Fruit fly (Drosophila melanogaster) whole organism, embryonic: Measurements from ENCODE around the gene CG5828.

Source experiments
- B-H1 ChIP-seq: fragments of 200-800 bp; sonication (Bioruptor generic); IDR thresholded peaks from 3 replicates; pipeline ENCODE4 v1.3.6; 2022; ENCODE audit warnings: missing biosample characterization, missing genetic modification characterization
- CG10366 ChIP-seq: fragments of 200-800 bp; sonication (Bioruptor generic); IDR thresholded peaks from 2 replicates; pipeline ENCODE4 v1.3.6; 2022; ENCODE audit warnings: missing biosample characterization, missing genetic modification characterization
- CG10462 ChIP-seq: fragments of 200-800 bp; sonication (Bioruptor generic); optimal IDR thresholded peaks from 2 replicates; lab custom pipeline; 2016; ENCODE audit warnings: missing biosample characterization, missing genetic modification characterization
- CG11456 ChIP-seq: fragments of 200-800 bp; sonication (Bioruptor generic); IDR thresholded peaks from 3 replicates; pipeline ENCODE4 v1.3.6; 2022; ENCODE audit warnings: missing biosample characterization, missing genetic modification characterization
- CG13775 ChIP-seq: fragments of 200-800 bp; sonication (Bioruptor generic); optimal IDR thresholded peaks from 3 replicates; lab custom pipeline; 2017; ENCODE audit warnings: missing biosample characterization, mild to moderate bottlenecking, missing genetic modification characterization
- CG14014 ChIP-seq: fragments of 200-800 bp; sonication (Bioruptor generic); IDR thresholded peaks from 2 replicates; pipeline ENCODE4 v1.3.6; 2022; ENCODE audit warnings: missing biosample characterization, missing genetic modification characterization
- CG14050 ChIP-seq: fragments of 200-800 bp; sonication (Bioruptor generic); IDR thresholded peaks from 3 replicates; pipeline ENCODE4 v1.3.6; 2022; ENCODE audit warnings: missing biosample characterization, missing genetic modification characterization
- CG17361 ChIP-seq: fragments of 200-800 bp; sonication (Bioruptor generic); IDR thresholded peaks from 3 replicates; pipeline ENCODE4 v1.3.6; 2022; ENCODE audit warnings: missing biosample characterization, missing genetic modification characterization
- CG2120 ChIP-seq: fragments of 200-800 bp; sonication (Bioruptor generic); optimal IDR thresholded peaks from 3 replicates; lab custom pipeline; 2016; ENCODE audit warnings: missing biosample characterization, missing genetic modification characterization
- CG2202 ChIP-seq: fragments of 200-800 bp; sonication (Bioruptor generic); optimal IDR thresholded peaks from 2 replicates; lab custom pipeline; 2018; ENCODE audit warnings: missing biosample characterization, mild to moderate bottlenecking, missing genetic modification characterization
- CG33557 ChIP-seq: fragments of 200-800 bp; sonication (Bioruptor generic); optimal IDR thresholded peaks from 2 replicates; lab custom pipeline; 2019; ENCODE audit warnings: missing biosample characterization, mild to moderate bottlenecking, missing genetic modification characterization, moderate library complexity
- CG4404 ChIP-seq: fragments of 200-800 bp; sonication (Bioruptor generic); IDR thresholded peaks from 2 replicates; pipeline ENCODE4 v1.3.6; 2022; ENCODE audit warnings: missing biosample characterization, missing genetic modification characterization
- CG4854 ChIP-seq: fragments of 200-800 bp; sonication (Bioruptor generic); optimal IDR thresholded peaks from 2 replicates; lab custom pipeline; 2016; ENCODE audit warnings: missing biosample characterization, missing genetic modification characterization, inconsistent platforms
- CG7271 ChIP-seq: fragments of 200-800 bp; sonication (Bioruptor generic); optimal IDR thresholded peaks from 2 replicates; lab custom pipeline; 2018; ENCODE audit warnings: missing biosample characterization, mild to moderate bottlenecking, missing genetic modification characterization, moderate library complexity
- CG7357 ChIP-seq: fragments of 200-800 bp; sonication (Bioruptor generic); IDR thresholded peaks from 3 replicates; pipeline ENCODE4 v1.3.6; 2022; ENCODE audit warnings: missing biosample characterization, missing genetic modification characterization
- CG7963 ChIP-seq: fragments of 200-800 bp; sonication (Bioruptor generic); IDR thresholded peaks from 3 replicates; pipeline ENCODE4 v1.3.6; 2022; ENCODE audit warnings: missing biosample characterization, missing genetic modification characterization; ENCODE audit not compliant: partially characterized antibody
- CG8478 ChIP-seq: fragments of >200 bp; optimal IDR thresholded peaks from 2 replicates; lab custom pipeline; 2018
- CG9932 ChIP-seq: fragments of 200-800 bp; sonication (Bioruptor generic); IDR thresholded peaks from 2 replicates; pipeline ENCODE4 v1.3.6; 2022; ENCODE audit warnings: missing biosample characterization, missing genetic modification characterization
- D ChIP-seq, 2 experiments: fragments of 200-800 bp in 1 of 2; fragments of >200 bp in 1 of 2; sonication (Bioruptor generic) in 1 of 2; optimal IDR thresholded peaks; 2 replicates in 1 of 2; 3 replicates in 1 of 2; lab custom pipeline; 2017; ENCODE audit warnings: mild to moderate bottlenecking in 1 of 2, missing biosample characterization in 1 of 2, missing genetic modification characterization in 1 of 2, missing genetic modification reagents in 1 of 2
- Dll ChIP-seq: fragments of 200-800 bp; sonication (Bioruptor generic); IDR thresholded peaks from 4 replicates; pipeline ENCODE4 v1.3.6; 2022; ENCODE audit warnings: missing biosample characterization, missing genetic modification characterization; ENCODE audit not compliant: partially characterized antibody
- Ets65A ChIP-seq: fragments of 200-800 bp; sonication (Bioruptor generic); peaks from one replicate; lab custom pipeline; 2016; ENCODE audit warnings: missing biosample characterization, missing genetic modification characterization
- Fer2 ChIP-seq: fragments of 200-800 bp; sonication (Bioruptor generic); optimal IDR thresholded peaks from 2 replicates; lab custom pipeline; 2018; ENCODE audit warnings: missing biosample characterization, mild to moderate bottlenecking, missing genetic modification characterization, moderate library complexity
- Fer3 ChIP-seq: fragments of 200-800 bp; sonication (Bioruptor generic); optimal IDR thresholded peaks from 2 replicates; lab custom pipeline; 2018; ENCODE audit warnings: missing biosample characterization, mild to moderate bottlenecking, missing genetic modification characterization, moderate library complexity
- HLH4C ChIP-seq: fragments of 200-800 bp; sonication (Bioruptor generic); IDR thresholded peaks from 3 replicates; pipeline ENCODE4 v1.3.6; 2022; ENCODE audit warnings: missing biosample characterization, missing genetic modification characterization; ENCODE audit not compliant: partially characterized antibody
- HLH54F ChIP-seq: fragments of 200-800 bp; sonication (Bioruptor generic); optimal IDR thresholded peaks from 3 replicates; lab custom pipeline; 2016; ENCODE audit warnings: missing biosample characterization, missing genetic modification characterization
- Mad ChIP-seq: fragments of 200-800 bp; sonication (Bioruptor generic); optimal IDR thresholded peaks from 2 replicates; lab custom pipeline; 2016; ENCODE audit warnings: missing biosample characterization, missing genetic modification characterization
- Nf-YB ChIP-seq: fragments of 200-800 bp; sonication (Bioruptor generic); optimal IDR thresholded peaks from 3 replicates; lab custom pipeline; 2019; ENCODE audit warnings: missing biosample characterization, mild to moderate bottlenecking, missing genetic modification characterization, moderate library complexity
- Rx ChIP-seq: fragments of 200-800 bp; sonication (Bioruptor generic); IDR thresholded peaks from 2 replicates; pipeline ENCODE4 v1.3.6; 2022; ENCODE audit warnings: missing biosample characterization, missing genetic modification characterization
- Scr ChIP-seq: fragments of 200-800 bp; sonication (Bioruptor generic); IDR thresholded peaks from 2 replicates; pipeline ENCODE4 v1.3.6; 2022; ENCODE audit warnings: missing biosample characterization, missing genetic modification characterization; ENCODE audit not compliant: partially characterized antibody
- Ssrp ChIP-seq: fragments of 200-800 bp; sonication (Bioruptor generic); optimal IDR thresholded peaks from 2 replicates; lab custom pipeline; 2018; ENCODE audit warnings: missing biosample characterization, mild to moderate bottlenecking, missing genetic modification characterization, moderate library complexity
- gcm ChIP-seq: fragments of 200-800 bp; sonication (Bioruptor generic); optimal IDR thresholded peaks from 2 replicates; lab custom pipeline; 2019; ENCODE audit warnings: missing biosample characterization, mild to moderate bottlenecking, missing genetic modification characterization, moderate library complexity
- hth ChIP-seq: fragments of >200 bp; optimal IDR thresholded peaks from 2 replicates; lab custom pipeline; 2017; ENCODE audit warnings: inconsistent platforms
- jigr1 ChIP-seq: fragments of 200-800 bp; sonication (Bioruptor generic); IDR thresholded peaks from 3 replicates; pipeline ENCODE4 v1.3.6; 2022; ENCODE audit warnings: missing biosample characterization, missing genetic modification characterization
- knrl ChIP-seq: fragments of 200-800 bp; sonication (Bioruptor generic); IDR thresholded peaks from 3 replicates; pipeline ENCODE4 v1.3.6; 2022; ENCODE audit warnings: missing biosample characterization, missing genetic modification characterization; ENCODE audit not compliant: partially characterized antibody
- lilli ChIP-seq: fragments of 200-800 bp; sonication (Bioruptor generic); optimal IDR thresholded peaks from 3 replicates; lab custom pipeline; 2016; ENCODE audit warnings: missing biosample characterization, missing genetic modification characterization
- mam ChIP-seq: fragments of 200-800 bp; sonication (Bioruptor generic); optimal IDR thresholded peaks from 3 replicates; lab custom pipeline; 2016; ENCODE audit warnings: missing biosample characterization, missing genetic modification characterization
- pb ChIP-seq: fragments of 200-800 bp; sonication (Bioruptor generic); optimal IDR thresholded peaks from 3 replicates; lab custom pipeline; 2016; ENCODE audit warnings: missing biosample characterization, missing genetic modification characterization
- prd ChIP-seq, 3 experiments: fragments of >200 bp in 2 of 3; fragments of 200-800 bp in 1 of 3; sonication (Bioruptor generic) in 1 of 3; optimal IDR thresholded peaks in 2 of 3; IDR thresholded peaks in 1 of 3; 2 replicates in 2 of 3; 3 replicates in 1 of 3; pipeline versions ENCODE4 v1.3.6 to Lab custom; 2017 to 2022; ENCODE audit warnings: missing biosample characterization in 1 of 3, missing genetic modification characterization in 1 of 3
- ranshi ChIP-seq: fragments of 200-800 bp; sonication (Bioruptor generic); IDR thresholded peaks from 2 replicates; pipeline ENCODE4 v1.3.6; 2022; ENCODE audit warnings: missing biosample characterization, missing genetic modification characterization
- row ChIP-seq: fragments of 200-800 bp; sonication (Bioruptor generic); IDR thresholded peaks from 3 replicates; pipeline ENCODE4 v1.3.6; 2022; ENCODE audit warnings: missing biosample characterization, missing genetic modification characterization
- run ChIP-seq: fragments of 200-800 bp; sonication (Bioruptor generic); optimal IDR thresholded peaks from 3 replicates; lab custom pipeline; 2018; ENCODE audit warnings: missing biosample characterization, mild to moderate bottlenecking, missing genetic modification characterization
- sens-2 ChIP-seq: fragments of 200-800 bp; sonication (Bioruptor generic); IDR thresholded peaks from 2 replicates; pipeline ENCODE4 v1.3.6; 2022; ENCODE audit warnings: missing biosample characterization, missing genetic modification characterization
- so ChIP-seq: fragments of 200-800 bp; sonication (Bioruptor generic); IDR thresholded peaks from 3 replicates; pipeline ENCODE4 v1.3.6; 2022; ENCODE audit warnings: missing biosample characterization, missing genetic modification characterization
- sqz ChIP-seq: fragments of 200-800 bp; sonication (Bioruptor generic); optimal IDR thresholded peaks from 3 replicates; lab custom pipeline; 2018; ENCODE audit warnings: missing biosample characterization, mild to moderate bottlenecking, missing genetic modification characterization
- tgo ChIP-seq: fragments of 200-800 bp; sonication (Bioruptor generic); IDR thresholded peaks from 3 replicates; pipeline ENCODE4 v1.3.6; 2022; ENCODE audit warnings: missing biosample characterization, missing genetic modification characterization
- tna ChIP-seq: fragments of 200-800 bp; sonication (Bioruptor generic); IDR thresholded peaks from 2 replicates; pipeline ENCODE4 v1.3.6; 2022; ENCODE audit warnings: missing biosample characterization, missing genetic modification characterization; ENCODE audit not compliant: partially characterized antibody
- trh ChIP-seq: fragments of 200-800 bp; sonication (Bioruptor generic); optimal IDR thresholded peaks from 2 replicates; lab custom pipeline; 2016; ENCODE audit warnings: missing biosample characterization, missing genetic modification characterization
- tup ChIP-seq: fragments of 200-800 bp; sonication (Bioruptor generic); optimal IDR thresholded peaks from 2 replicates; lab custom pipeline; 2016; ENCODE audit warnings: missing biosample characterization, mild to moderate bottlenecking, missing genetic modification characterization, moderate library complexity
- vnd ChIP-seq: fragments of 200-800 bp; sonication (Bioruptor generic); IDR thresholded peaks from 3 replicates; pipeline ENCODE4 v1.3.6; 2022; ENCODE audit warnings: missing biosample characterization, missing genetic modification characterization; ENCODE audit not compliant: partially characterized antibody

CG5828 gene

dm6 chr2L:5086905-5087522 lies 6.8 kb upstream of the CG5828 start (continued):
- TF ChIP-seq Ssrp (peak; percentile 73), row (GFP tag; lab: Robert Waterston, UW) (peak; percentile 69), lilli (GFP tag; lab: Kevin White, UChicago) (peak; percentile 78), CG9932 (GFP tag; lab: Robert Waterston, UW) (peak; percentile 47), sens-2 (GFP tag; lab: Robert Waterston, UW) (no peak), CG13775 (GFP tag; lab: Kevin White, UChicago) (peak; percentile 72), CG2120 (peak; percentile 70), pb (GFP tag; lab: Kevin White, UChicago) (peak; percentile 68), CG11456 (GFP tag; lab: Robert Waterston, UW) (0 out of 3 replicates have a peak, but pooled peaks have one; percentile 7), HLH54F (GFP tag; lab: Kevin White, UChicago) (peak; percentile 58), CG17361 (GFP tag; lab: Robert Waterston, UW) (peak; percentile 89), Fer3 (peak; percentile 71), knrl (no peak), CG4404 (GFP tag; lab: Robert Waterston, UW) (no peak), sqz (peak; percentile 60), Nf-YB (GFP tag; lab: Kevin White, UChicago) (peak; percentile 66), prd (optimal IDR thresholded peaks at IDR 0.05; lab: Kevin White, UChicago) (no peak), prd (GFP tag; IDR thresholded peaks at IDR 0.05; lab: Robert Waterston, UW) (peak; percentile 65), CG7963 (GFP tag; lab: Robert Waterston, UW) (no peak), trh (GFP tag; lab: Kevin White, UChicago) (peak; percentile 51), vnd (no peak), mam (GFP tag; lab: Kevin White, UChicago) (peak; percentile 59), HLH4C (GFP tag; lab: Robert Waterston, UW) (no peak), gcm (peak; percentile 83), CG7271 (tag; lab: Kevin White, UChicago) (no peak), jigr1 (no peak), CG33557 (GFP tag; lab: Kevin White, UChicago) (peak; percentile 49), CG10366 (GFP tag; lab: Robert Waterston, UW) (peak; percentile 36; the same call in 1 of the 2 replicates), tgo (GFP tag; lab: Robert Waterston, UW) (peak; percentile 39; the same call in 1 of the 3 replicates), CG10462 (GFP tag; lab: Kevin White, UChicago) (peak; percentile 41), CG2202 (tag; lab: Kevin White, UChicago) (peak; percentile 18), tup (GFP tag; lab: Kevin White, UChicago) (peak; percentile 15), CG14050 (GFP tag; lab: Robert Waterston, UW) (peak; percentile 26; the same call in 1 of the 3 replicates), CG4854 (GFP tag; lab: Kevin White, UChicago) (peak; percentile 68), ranshi (GFP tag; lab: Robert Waterston, UW) (peak; percentile 46; the same call in 1 of the 2 replicates), Rx (GFP tag; lab: Robert Waterston, UW) (peak; percentile 62), run (peak; percentile 67), so (0 out of 3 replicates have a peak, but pooled peaks have one; percentile 59), hth (lab: Kevin White, UChicago) (no peak)

dm6 chr2L:5088649-5089270 lies 5.0 kb upstream of the CG5828 start:
- 0 out of 4 replicates have a peak, but pooled peaks have one; percentile 41 for TF ChIP-seq Dll
- TF ChIP-seq CG7963 (GFP tag; lab: Robert Waterston, UW), result peak; percentile 73; the same call in 1 of the 3 replicates
- no peak for TF ChIP-seq Mad (GFP tag; lab: Kevin White, UChicago)
- TF ChIP-seq D (optimal IDR thresholded peaks at IDR 0.05; lab: Kevin White, UChicago), result no peak
- no peak for TF ChIP-seq D (GFP tag; optimal IDR thresholded peaks at IDR 0.05; lab: Kevin White, UChicago)
- no peak for TF ChIP-seq CG14014 (GFP tag; lab: Robert Waterston, UW)
- no peak for TF ChIP-seq CG8478 (lab: Kevin White, UChicago)
- TF ChIP-seq Ets65A (GFP tag; lab: Kevin White, UChicago), result peak; percentile 76
- no peak for TF ChIP-seq Fer2 (tag; lab: Kevin White, UChicago)
- peak; percentile 79 for TF ChIP-seq tna
- no peak for TF ChIP-seq B-H1 (GFP tag; lab: Robert Waterston, UW)
- TF ChIP-seq CG7357, result no peak
- peak; percentile 57 for TF ChIP-seq Scr (GFP tag; lab: Robert Waterston, UW)
